Worm (Caenorhabditis elegans) whole organism, young adult: Measurements from ENCODE around the gene Y4C6B.3.
"Not testable (repeated sequence)": the region's sequence is repeated elsewhere in the genome, so short reads cannot be mapped to it uniquely, and the experiment has no call there.

Experiments used
- B0261.1 ChIP-seq: sonication (generic microtip); optimal IDR thresholded peaks from 2 replicates; lab custom pipeline; 2016; ENCODE audit warnings: mild to moderate bottlenecking, missing genetic modification characterization, moderate library complexity, missing compliant biosample characterization
- F37B4.10 ChIP-seq: fragments of 200-800 bp; sonication (Bioruptor generic); IDR thresholded peaks from 2 replicates; pipeline ENCODE4 v1.3.6; 2022; ENCODE audit warnings: missing genetic modification characterization, missing compliant biosample characterization
- F49E8.2 ChIP-seq: sonication (generic microtip); optimal IDR thresholded peaks from 3 replicates; lab custom pipeline; 2017; ENCODE audit warnings: missing genetic modification characterization, mild to moderate bottlenecking, missing compliant biosample characterization, antibody characterized with exemption, moderate library complexity; ENCODE audit not compliant: insufficient read depth
- F52B5.7 ChIP-seq: sonication (generic microtip); optimal IDR thresholded peaks from 2 replicates; lab custom pipeline; 2016; ENCODE audit warnings: mild to moderate bottlenecking, missing genetic modification characterization, missing compliant biosample characterization
- Y56A3A.18 ChIP-seq: fragments of 200-800 bp; sonication (Bioruptor generic); IDR thresholded peaks from 2 replicates; pipeline ENCODE4 v1.3.6; 2022; ENCODE audit warnings: missing genetic modification reagents, missing genetic modification characterization, missing compliant biosample characterization
- ama-1 ChIP-seq, 3 experiments: fragments of 150-350 bp in 1 of 3; sonication (generic microtip) in 2 of 3; optimal IDR thresholded peaks; 2 replicates each; lab custom pipeline; 2014 to 2018; ENCODE audit warnings: missing biosample characterization in 2 of 3, missing genetic modification characterization in 2 of 3, missing genetic modification reagents in 2 of 3
- athp-1 ChIP-seq: sonication (generic microtip); optimal IDR thresholded peaks from 2 replicates; lab custom pipeline; 2017; ENCODE audit warnings: mild to moderate bottlenecking, missing genetic modification characterization, missing compliant biosample characterization
- attf-3 ChIP-seq: fragments of 200-800 bp; sonication (Bioruptor generic); conservative IDR thresholded peaks from 2 replicates; pipeline ENCODE4 v1.3.6; 2022; ENCODE audit warnings: missing genetic modification reagents, missing genetic modification characterization, missing compliant biosample characterization
- attf-5 ChIP-seq: fragments of 200-800 bp; sonication (Bioruptor generic); optimal IDR thresholded peaks from 2 replicates; lab custom pipeline; 2018; ENCODE audit warnings: mild to moderate bottlenecking, missing genetic modification characterization, missing compliant biosample characterization
- attf-6 ChIP-seq: fragments of 200-800 bp; sonication (Bioruptor generic); IDR thresholded peaks from 2 replicates; pipeline ENCODE4 v1.3.6; 2022; ENCODE audit warnings: missing genetic modification reagents, missing genetic modification characterization, missing compliant biosample characterization
- bed-1 ChIP-seq: fragments of 200-800 bp; sonication (Bioruptor generic); IDR thresholded peaks from 2 replicates; pipeline ENCODE4 v1.3.6; 2022; ENCODE audit warnings: missing genetic modification reagents, missing genetic modification characterization, missing compliant biosample characterization
- ceh-100 ChIP-seq: fragments of 200-800 bp; sonication (Bioruptor generic); IDR thresholded peaks from 2 replicates; pipeline ENCODE4 v1.3.6; 2022; ENCODE audit warnings: missing genetic modification reagents, missing genetic modification characterization, missing compliant biosample characterization
- ceh-27 ChIP-seq: fragments of 200-800 bp; sonication (Bioruptor generic); optimal IDR thresholded peaks from 2 replicates; lab custom pipeline; 2018; ENCODE audit warnings: mild to moderate bottlenecking, missing genetic modification characterization, moderate library complexity, missing compliant biosample characterization
- ceh-91 ChIP-seq: fragments of 200-800 bp; sonication (Bioruptor generic); IDR thresholded peaks from 2 replicates; pipeline ENCODE4 v1.3.6; 2022; ENCODE audit warnings: missing genetic modification reagents, missing genetic modification characterization, missing compliant biosample characterization
- chd-7 ChIP-seq: sonication (generic microtip); optimal IDR thresholded peaks from 2 replicates; lab custom pipeline; 2016; ENCODE audit warnings: mild to moderate bottlenecking, missing genetic modification characterization, moderate library complexity, missing compliant biosample characterization
- dox-1 ChIP-seq: fragments of 200-800 bp; sonication (Bioruptor generic); IDR thresholded peaks from 2 replicates; pipeline ENCODE4 v1.3.6; 2022; ENCODE audit warnings: missing genetic modification reagents, missing genetic modification characterization, missing compliant biosample characterization
- egl-44 ChIP-seq: fragments of 200-800 bp; sonication (Bioruptor generic); IDR thresholded peaks from 2 replicates; pipeline ENCODE4 v1.3.6; 2022; ENCODE audit warnings: missing genetic modification reagents, missing genetic modification characterization, missing compliant biosample characterization
- fkh-3 ChIP-seq: sonication (generic microtip); optimal IDR thresholded peaks from 2 replicates; lab custom pipeline; 2016; ENCODE audit warnings: mild to moderate bottlenecking, missing genetic modification characterization, missing compliant biosample characterization
- hlh-12 ChIP-seq: sonication (generic microtip); optimal IDR thresholded peaks from 2 replicates; lab custom pipeline; 2016; ENCODE audit warnings: missing genetic modification characterization, missing compliant biosample characterization
- hmg-1.2 ChIP-seq: fragments of 200-800 bp; sonication (Bioruptor generic); IDR thresholded peaks from 2 replicates; pipeline ENCODE4 v1.3.6; 2022; ENCODE audit warnings: missing genetic modification reagents, missing genetic modification characterization, missing compliant biosample characterization
- lag-1 ChIP-seq: fragments of 200-800 bp; sonication (Bioruptor generic); IDR thresholded peaks from 2 replicates; pipeline ENCODE4 v1.3.6; 2022; ENCODE audit warnings: missing genetic modification reagents, missing genetic modification characterization, missing compliant biosample characterization
- let-607 ChIP-seq, 2 experiments: fragments of 200-800 bp in 1 of 2; sonication (Bioruptor generic) in 1 of 2; sonication (generic microtip) in 1 of 2; optimal IDR thresholded peaks; 2 replicates each; lab custom pipeline; 2016 to 2018; ENCODE audit warnings: mild to moderate bottlenecking in 2 of 2, missing compliant biosample characterization in 2 of 2, missing genetic modification characterization in 2 of 2, moderate library complexity in 2 of 2, missing genotype in 1 of 2
- lin-26 ChIP-seq: fragments of 200-800 bp; sonication (Bioruptor generic); IDR thresholded peaks from 2 replicates; pipeline ENCODE4 v1.3.6; 2022; ENCODE audit warnings: missing genetic modification reagents, missing genetic modification characterization, missing compliant biosample characterization
- lin-40 ChIP-seq: sonication (generic microtip); optimal IDR thresholded peaks from 2 replicates; lab custom pipeline; 2016; ENCODE audit warnings: missing genetic modification characterization, mild to moderate bottlenecking, missing compliant biosample characterization, missing genotype, missing genetic modification reagents
- nfyb-1 ChIP-seq: fragments of 200-800 bp; sonication (Bioruptor generic); IDR thresholded peaks from 2 replicates; pipeline ENCODE4 v1.3.6; 2022; ENCODE audit warnings: missing genetic modification reagents, missing genetic modification characterization, missing compliant biosample characterization
- nhr-120 ChIP-seq: fragments of 200-800 bp; sonication (Bioruptor generic); IDR thresholded peaks from 2 replicates; pipeline ENCODE4 v1.3.6; 2022; ENCODE audit warnings: missing genetic modification characterization, missing compliant biosample characterization
- nhr-179 ChIP-seq: sonication (generic microtip); optimal IDR thresholded peaks from 2 replicates; lab custom pipeline; 2016; ENCODE audit warnings: mild to moderate bottlenecking, missing genetic modification characterization, missing compliant biosample characterization
- nhr-90 ChIP-seq: sonication (generic microtip); optimal IDR thresholded peaks from 2 replicates; lab custom pipeline; 2016; ENCODE audit warnings: missing genotype, mild to moderate bottlenecking, missing genetic modification characterization, missing compliant biosample characterization
- sdz-38 ChIP-seq: sonication (generic microtip); optimal IDR thresholded peaks from 2 replicates; lab custom pipeline; 2016; ENCODE audit warnings: missing genotype, missing genetic modification characterization, missing compliant biosample characterization
- tbx-9 ChIP-seq: sonication (generic microtip); optimal IDR thresholded peaks from 2 replicates; lab custom pipeline; 2016; ENCODE audit warnings: borderline replicate concordance, missing genetic modification characterization, inconsistent platforms, missing compliant biosample characterization
- unc-62 ChIP-seq: fragments of 150-350 bp; optimal IDR thresholded peaks from 2 replicates; lab custom pipeline; 2014; ENCODE audit warnings: missing biosample characterization, missing genetic modification reagents, missing genetic modification characterization
- ztf-18 ChIP-seq: sonication (generic microtip); optimal IDR thresholded peaks from 2 replicates; lab custom pipeline; 2016; ENCODE audit warnings: missing genotype, mild to moderate bottlenecking, missing genetic modification characterization, missing compliant biosample characterization
- ztf-25 ChIP-seq: fragments of 200-800 bp; sonication (Bioruptor generic); IDR thresholded peaks from 2 replicates; pipeline ENCODE4 v1.3.6; 2022; ENCODE audit warnings: missing genetic modification reagents, missing genetic modification characterization, missing compliant biosample characterization
- ztf-6 ChIP-seq: fragments of 200-800 bp; sonication (Bioruptor generic); IDR thresholded peaks from 2 replicates; pipeline ENCODE4 v1.3.6; 2022; ENCODE audit warnings: missing genetic modification reagents, missing genetic modification characterization, missing compliant biosample characterization

Gene Y4C6B.3

DNA sequence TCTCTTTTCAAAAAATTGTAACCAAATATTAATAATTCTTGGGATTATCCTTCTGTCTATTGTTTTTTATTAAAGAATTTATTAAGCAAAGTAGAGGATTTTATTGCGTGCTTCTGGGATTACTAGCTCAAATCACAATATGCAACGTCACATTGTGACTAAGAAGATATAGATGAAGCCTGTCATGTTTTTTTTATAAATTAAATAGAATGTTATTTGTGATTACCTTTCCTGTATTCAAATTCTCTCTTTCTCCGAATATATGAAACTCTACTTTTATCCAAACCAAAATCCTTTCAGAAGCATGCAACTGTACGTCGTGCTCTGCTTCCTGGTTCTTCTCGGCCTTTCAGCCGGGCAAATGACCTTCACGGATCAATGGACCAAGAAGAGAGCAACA, 41.7 kb upstream of the Y4C6B.3 start, which contains the start of gene nlp-47:
Gene nlp-47, plus strand, starts transcription at position 301 of the 400 bp plus-strand sequence.
- no peak for TF ChIP-seq athp-1
- TF ChIP-seq bed-1 (GFP tag; lab: Robert Waterston, UW) = no peak
- no peak for TF ChIP-seq dox-1 (GFP tag; lab: Robert Waterston, UW)
- no peak for TF ChIP-seq ama-1 (optimal IDR thresholded peaks at IDR 0.05; lab: Kevin White, UChicago)
- TF ChIP-seq ama-1 (GFP tag; optimal IDR thresholded peaks at IDR 0.05; lab: Kevin White, UChicago) = no peak
- TF ChIP-seq F49E8.2 (tag; lab: Kevin White, UChicago) = no peak

- TF ChIP-seq ceh-27 (GFP tag; lab: Kevin White, UChicago) (no peak), attf-6 (GFP tag; lab: Robert Waterston, UW) (no peak), let-607 (tag; optimal IDR thresholded peaks at IDR 0.05; lab: Kevin White, UChicago) (no peak), B0261.1 (no peak), nhr-179 (tag; lab: Kevin White, UChicago) (no peak), lag-1 (GFP tag; lab: Robert Waterston, UW) (no peak), athp-1 (no peak), attf-3 (GFP tag; lab: Robert Waterston, UW) (no peak), egl-44 (no peak), nhr-90 (no peak)
- TF ChIP-seq, all 124 proteins: peak for 0
Measured at ce11 chrIV:5291207-5291606, 41.1 kb upstream of the Y4C6B.3 start.

ce11 chrIV:5294467-5294866, 37.8 kb upstream of the Y4C6B.3 start:
- TF ChIP-seq ztf-18 (tag; lab: Kevin White, UChicago) (no peak), chd-7 (tag; lab: Kevin White, UChicago) (no peak), nhr-120 (GFP tag; lab: Robert Waterston, UW) (no peak), attf-5 (GFP tag; lab: Kevin White, UChicago) (no peak), unc-62 (GFP tag; lab: Kevin White, UChicago) (no peak), lin-40 (tag; lab: Kevin White, UChicago) (no peak), ztf-25 (no peak), fkh-3 (tag; lab: Kevin White, UChicago) (no peak), hmg-1.2 (GFP tag; lab: Robert Waterston, UW) (no peak), F37B4.10 (GFP tag; lab: Robert Waterston, UW) (no peak), sdz-38 (tag; lab: Kevin White, UChicago) (no peak), athp-1 (no peak), hlh-12 (tag; lab: Kevin White, UChicago) (no peak), ztf-6 (GFP tag; lab: Robert Waterston, UW) (no peak), tbx-9 (tag; lab: Kevin White, UChicago) (no peak), ceh-91 (GFP tag; lab: Robert Waterston, UW) (no peak), ceh-100 (GFP tag; lab: Robert Waterston, UW) (no peak), nfyb-1 (GFP tag; lab: Robert Waterston, UW) (no peak), lin-26 (GFP tag; lab: Robert Waterston, UW) (no peak)

DNA sequence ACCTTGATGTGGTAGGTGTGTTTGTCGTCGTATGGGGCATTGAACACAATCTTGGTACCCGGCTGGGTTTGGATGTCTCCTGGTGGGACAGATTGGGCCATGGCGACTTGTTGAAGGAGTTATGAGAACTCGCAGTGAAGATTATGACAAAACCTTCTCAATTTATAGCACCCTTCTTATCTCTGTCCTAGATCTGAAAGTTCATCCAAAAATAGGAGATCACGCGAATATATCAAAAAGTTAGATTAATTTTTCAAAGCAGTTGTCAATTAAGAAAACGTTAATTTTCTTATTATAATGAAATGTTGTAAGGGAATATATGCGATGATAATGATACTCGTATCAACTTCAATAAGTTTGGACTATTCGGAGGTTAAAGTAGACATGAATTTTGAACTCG, 37.0 kb upstream of the Y4C6B.3 start, which contains the start of gene msp-51:
Gene msp-51, minus strand, starts transcription at position 101 of the 400 bp plus-strand sequence.
- not testable (repeated sequence) for TF ChIP-seq F52B5.7; Y56A3A.18 (GFP tag; lab: Robert Waterston, UW); ceh-100 (GFP tag; lab: Robert Waterston, UW)
- TF ChIP-seq, all 124 proteins: peak for 0; not testable (repeated sequence) for 124
